Fruit fly (Drosophila melanogaster) whole organism, wandering third instar larva: ENCODE results near the gene Tnks.
A peak's percentile ranks its signal among the peaks of the same experiment; 100 is the strongest.

Experiments
- Abd-B ChIP-seq: fragments of >200 bp; optimal IDR thresholded peaks from 2 replicates; lab custom pipeline; 2017; ENCODE audit warnings: missing biosample characterization, missing genetic modification characterization
- CG32264 ChIP-seq: fragments of 200-800 bp; sonication (Bioruptor generic); optimal IDR thresholded peaks from 2 replicates; lab custom pipeline; 2016; ENCODE audit warnings: missing biosample characterization, missing genetic modification characterization
- CG9705 ChIP-seq: fragments of 200-800 bp; sonication (Bioruptor generic); optimal IDR thresholded peaks from 2 replicates; lab custom pipeline; 2018; ENCODE audit warnings: missing biosample characterization, mild to moderate bottlenecking, missing genetic modification characterization
- CrebA ChIP-seq: fragments of 200-800 bp; sonication (Bioruptor generic); optimal IDR thresholded peaks from 2 replicates; lab custom pipeline; 2016; ENCODE audit warnings: missing biosample characterization, mild to moderate bottlenecking, missing genetic modification characterization, borderline replicate concordance
- Dfd ChIP-seq: fragments of >200 bp; optimal IDR thresholded peaks from 2 replicates; lab custom pipeline; 2017; ENCODE audit warnings: missing biosample characterization, missing genetic modification characterization
- Dif ChIP-seq: fragments of 200-275, 200-300 bp; sonication (Bioruptor generic); optimal IDR thresholded peaks from 2 replicates; lab custom pipeline; 2018; ENCODE audit warnings: missing biosample characterization, missing genetic modification characterization; ENCODE audit not compliant: partially characterized antibody
- GATAd ChIP-seq: sonication (Bioruptor generic); optimal IDR thresholded peaks from 2 replicates; lab custom pipeline; 2016; ENCODE audit warnings: missing biosample characterization, missing genetic modification characterization
- HLH106 ChIP-seq: fragments of 200-800 bp; optimal IDR thresholded peaks from 3 replicates; lab custom pipeline; 2019; ENCODE audit warnings: missing biosample characterization, mild to moderate bottlenecking, missing genetic modification characterization, moderate library complexity
- Hnf4 ChIP-seq: fragments of 200-800 bp; sonication (Bioruptor generic); optimal IDR thresholded peaks from 2 replicates; lab custom pipeline; 2016; ENCODE audit warnings: missing biosample characterization, mild to moderate bottlenecking, missing genetic modification characterization
- Hr78 ChIP-seq: fragments of >200 bp; optimal IDR thresholded peaks from 2 replicates; lab custom pipeline; 2017; ENCODE audit warnings: missing biosample characterization, missing genetic modification characterization
- Hr83 ChIP-seq: fragments of 200-300 bp; sonication (Bioruptor generic); optimal IDR thresholded peaks from 2 replicates; lab custom pipeline; 2016; ENCODE audit warnings: missing biosample characterization, mild to moderate bottlenecking, missing genetic modification characterization, moderate library complexity; ENCODE audit not compliant: poor library complexity, severe bottlenecking
- Jra ChIP-seq: sonication (Bioruptor generic); optimal IDR thresholded peaks from 2 replicates; lab custom pipeline; 2016; ENCODE audit warnings: missing biosample characterization, missing genetic modification characterization
- Mio ChIP-seq: sonication (Bioruptor generic); optimal IDR thresholded peaks from 2 replicates; lab custom pipeline; 2016; ENCODE audit warnings: missing biosample characterization, missing genetic modification characterization
- Myc ChIP-seq: fragments of >200 bp; optimal IDR thresholded peaks from 2 replicates; lab custom pipeline; 2017
- N ChIP-seq: fragments of >200 bp; optimal IDR thresholded peaks from 2 replicates; lab custom pipeline; 2018; ENCODE audit warnings: missing biosample characterization, missing external identifiers, missing genetic modification characterization
- OdsH ChIP-seq: fragments of 200-800 bp; sonication (Bioruptor generic); optimal IDR thresholded peaks from 2 replicates; lab custom pipeline; 2016; ENCODE audit warnings: missing biosample characterization, mild to moderate bottlenecking, missing genetic modification characterization
- Rel ChIP-seq, 2 experiments: fragments of 200-800 bp; sonication (Bioruptor generic) in 1 of 2; optimal IDR thresholded peaks; 2 replicates in 1 of 2; 3 replicates in 1 of 2; lab custom pipeline; 2016 to 2019; ENCODE audit warnings: mild to moderate bottlenecking in 2 of 2, missing biosample characterization in 2 of 2, missing genetic modification characterization in 2 of 2, moderate library complexity in 1 of 2
- Sp1 ChIP-seq: fragments of 200-800 bp; sonication (Bioruptor generic); optimal IDR thresholded peaks from 3 replicates; lab custom pipeline; 2019; ENCODE audit warnings: missing biosample characterization, mild to moderate bottlenecking, missing genetic modification characterization, moderate library complexity
- Vsx2 ChIP-seq: fragments of 200-300, 225-300 bp; sonication (Bioruptor generic); optimal IDR thresholded peaks from 2 replicates; lab custom pipeline; 2018; ENCODE audit warnings: missing biosample characterization, missing genetic modification characterization; ENCODE audit not compliant: partially characterized antibody
- br ChIP-seq: fragments of 200-800 bp; sonication (Bioruptor generic); optimal IDR thresholded peaks from 2 replicates; lab custom pipeline; 2016; ENCODE audit warnings: missing biosample characterization, missing genetic modification characterization
- brk ChIP-seq: fragments of 200-800 bp; sonication (Bioruptor generic); optimal IDR thresholded peaks from 2 replicates; lab custom pipeline; 2016; ENCODE audit warnings: missing biosample characterization, mild to moderate bottlenecking, missing genetic modification characterization
- dl ChIP-seq, 2 experiments: fragments of 175-275, 200-275 bp in 1 of 2; fragments of 200-275 bp in 1 of 2; sonication (Bioruptor generic); optimal IDR thresholded peaks; lab custom pipeline; 2018; ENCODE audit warnings: mild to moderate bottlenecking in 2 of 2, missing biosample characterization in 2 of 2, missing genetic modification characterization in 2 of 2, moderate library complexity in 2 of 2; ENCODE audit not compliant: partially characterized antibody in 2 of 2, insufficient read depth in 1 of 2
- dmrt93B ChIP-seq: fragments of 200-800 bp; sonication (Bioruptor generic); optimal IDR thresholded peaks from 2 replicates; lab custom pipeline; 2018; ENCODE audit warnings: missing biosample characterization, mild to moderate bottlenecking, missing genetic modification characterization
- dsf ChIP-seq: sonication (Bioruptor generic); optimal IDR thresholded peaks from 2 replicates; lab custom pipeline; 2016; ENCODE audit warnings: missing biosample characterization, missing genetic modification characterization, borderline replicate concordance
- ey ChIP-seq: fragments of 200-800 bp; sonication (Bioruptor generic); optimal IDR thresholded peaks from 2 replicates; lab custom pipeline; 2016; ENCODE audit warnings: missing biosample characterization, missing genetic modification characterization
- foxo ChIP-seq, 2 experiments: fragments of 200-800 bp; sonication (Bioruptor generic); optimal IDR thresholded peaks; 2 replicates in 1 of 2; 3 replicates in 1 of 2; lab custom pipeline; 2016 to 2017; ENCODE audit warnings: missing biosample characterization in 2 of 2, missing genetic modification characterization in 2 of 2
- fru ChIP-seq: fragments of 200-800 bp; sonication (Bioruptor generic); optimal IDR thresholded peaks from 3 replicates; lab custom pipeline; 2016; ENCODE audit warnings: missing biosample characterization, mild to moderate bottlenecking, missing genetic modification characterization
- h ChIP-seq: fragments of 200-800 bp; sonication (Bioruptor generic); optimal IDR thresholded peaks from 3 replicates; lab custom pipeline; 2016; ENCODE audit warnings: missing biosample characterization, mild to moderate bottlenecking, missing genetic modification characterization
- jim ChIP-seq: fragments of 175-275, 200-325 bp; sonication (Bioruptor generic); optimal IDR thresholded peaks from 2 replicates; lab custom pipeline; 2016; ENCODE audit warnings: missing biosample characterization, mild to moderate bottlenecking, missing genetic modification characterization
- lola ChIP-seq: fragments of >200 bp; optimal IDR thresholded peaks from 2 replicates; lab custom pipeline; 2017; ENCODE audit warnings: missing biosample characterization, missing genetic modification characterization
- pan ChIP-seq: fragments of >200 bp; optimal IDR thresholded peaks from 2 replicates; lab custom pipeline; 2017
- psq ChIP-seq: fragments of 200-800 bp; sonication (Bioruptor generic); optimal IDR thresholded peaks from 3 replicates; lab custom pipeline; 2017; ENCODE audit warnings: missing biosample characterization, mild to moderate bottlenecking, missing genetic modification characterization, moderate library complexity
- rgr ChIP-seq: fragments of 200-800 bp; sonication (Bioruptor generic); optimal IDR thresholded peaks from 3 replicates; lab custom pipeline; 2016; ENCODE audit warnings: missing biosample characterization, mild to moderate bottlenecking, missing genetic modification characterization
- sage ChIP-seq: fragments of 200-800 bp; sonication (Bioruptor generic); optimal IDR thresholded peaks from 2 replicates; lab custom pipeline; 2016; ENCODE audit warnings: missing biosample characterization, mild to moderate bottlenecking, missing genetic modification characterization
- sv ChIP-seq: fragments of 200-800 bp; sonication (Bioruptor generic); optimal IDR thresholded peaks from 3 replicates; lab custom pipeline; 2016; ENCODE audit warnings: missing biosample characterization, missing genetic modification characterization
- tai ChIP-seq: sonication (Bioruptor generic); optimal IDR thresholded peaks from 2 replicates; lab custom pipeline; 2016; ENCODE audit warnings: missing biosample characterization, missing genetic modification characterization
- usp ChIP-seq: fragments of >200 bp; optimal IDR thresholded peaks from 2 replicates; lab custom pipeline; 2017; ENCODE audit warnings: missing biosample characterization, missing genetic modification characterization
- woc ChIP-seq: sonication (Bioruptor generic); optimal IDR thresholded peaks from 2 replicates; lab custom pipeline; 2016; ENCODE audit warnings: missing biosample characterization, mild to moderate bottlenecking, missing genetic modification characterization

Tnks gene

DNA sequence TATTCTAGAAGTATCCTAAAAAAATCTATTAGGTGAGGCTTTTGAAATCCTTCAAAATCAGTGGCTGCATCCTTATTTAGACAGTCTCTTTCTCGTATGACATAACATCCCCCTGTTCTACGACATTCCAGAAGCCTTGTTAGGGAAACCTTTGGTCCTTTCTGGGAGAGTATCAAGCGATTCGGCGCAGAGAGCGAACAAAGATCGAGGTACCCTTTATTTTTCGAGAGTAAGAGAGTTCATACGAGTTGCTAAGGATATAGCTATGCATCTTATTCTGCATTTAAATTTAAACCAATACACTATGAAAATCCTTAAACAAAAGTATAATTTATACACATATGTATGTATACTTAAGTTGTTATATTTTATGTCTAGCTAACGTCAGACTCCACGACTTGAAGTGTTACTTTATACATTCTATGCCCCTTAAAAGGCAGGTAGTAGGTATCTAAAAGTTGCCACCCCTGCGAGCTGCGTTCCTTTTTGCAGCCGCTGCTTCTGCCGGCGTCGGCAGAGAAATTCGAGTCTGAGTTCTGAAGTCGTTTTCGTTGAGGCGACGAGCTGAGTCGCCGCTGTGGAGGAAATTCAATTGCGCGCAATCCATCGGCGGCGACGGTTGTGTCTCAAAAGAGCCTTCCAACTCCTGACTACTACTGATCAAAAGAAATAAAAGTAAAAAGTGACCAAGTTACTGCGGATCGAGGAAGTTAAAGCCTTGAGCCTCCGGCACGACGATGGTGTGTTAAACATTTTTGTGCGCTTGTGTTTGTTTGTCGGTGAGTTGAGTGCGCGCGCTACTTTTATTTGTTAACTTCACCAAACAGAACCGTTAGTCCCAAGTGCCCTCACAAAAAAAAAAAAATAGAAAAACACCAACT is 23.6 kb downstream of the Tnks start, which contains the start of gene jigr1:
Gene jigr1 (plus strand): TSS at position 550 of the 881 bp plus-strand sequence.
- TF ChIP-seq Sp1 (GFP tag; lab: Kevin White, UChicago) (peak; percentile 78), CG32264 (GFP tag; lab: Kevin White, UChicago) (peak; percentile 12), dmrt93B (GFP tag; lab: Kevin White, UChicago) (peak; percentile 51), sage (GFP tag; lab: Kevin White, UChicago) (peak; percentile 68), GATAd (no peak), lola (GFP tag; lab: Kevin White, UChicago) (no peak), OdsH (GFP tag; lab: Kevin White, UChicago) (peak; percentile 79), Mio (GFP tag; lab: Kevin White, UChicago) (no peak), Abd-B (no peak), foxo (GFP tag; optimal IDR thresholded peaks at IDR 0.05; lab: Kevin White, UChicago) (peak in 1 of 2 experiments; percentile 80), CG9705 (GFP tag; lab: Kevin White, UChicago) (peak; percentile 43), pan (peak; percentile 61), psq (GFP tag; lab: Kevin White, UChicago) (peak; percentile 60), Myc (no peak), Hr83 (GFP tag; lab: Kevin White, UChicago) (peak; percentile 20), rgr (GFP tag; lab: Kevin White, UChicago) (peak; percentile 61), CrebA (GFP tag; lab: Kevin White, UChicago) (no peak), Hr78 (GFP tag; lab: Kevin White, UChicago) (no peak), br (peak; percentile 68), tai (GFP tag; lab: Kevin White, UChicago) (no peak), Dif (peak; percentile 64), fru (GFP tag; lab: Kevin White, UChicago) (peak; percentile 77), h (GFP tag; lab: Kevin White, UChicago) (peak; percentile 83), usp (no peak), jim (no peak), N (GFP tag; lab: Kevin White, UChicago) (no peak), Jra (no peak), woc (GFP tag; lab: Kevin White, UChicago) (peak; percentile 93), ey (peak; percentile 71), Vsx2 (no peak), dl (GFP tag; optimal IDR thresholded peaks at IDR 0.05; lab: Kevin White, UChicago; ENCODE audit: insufficient read depth in 1 of 2, partially characterized antibody in 2 of 2) (no peak), Dfd (no peak), dsf (GFP tag; lab: Kevin White, UChicago) (no peak), brk (peak; percentile 52), HLH106 (tag; lab: Kevin White, UChicago) (peak; percentile 67), sv (GFP tag; lab: Kevin White, UChicago) (peak; percentile 8), Rel (GFP tag; optimal IDR thresholded peaks at IDR 0.05; lab: Kevin White, UChicago) (peak; percentile 26), Rel (tag; optimal IDR thresholded peaks at IDR 0.05; lab: Kevin White, UChicago) (peak; percentile 21), Hnf4 (peak; percentile 24)
- TF ChIP-seq, all 38 proteins: peak for 22

DNA sequence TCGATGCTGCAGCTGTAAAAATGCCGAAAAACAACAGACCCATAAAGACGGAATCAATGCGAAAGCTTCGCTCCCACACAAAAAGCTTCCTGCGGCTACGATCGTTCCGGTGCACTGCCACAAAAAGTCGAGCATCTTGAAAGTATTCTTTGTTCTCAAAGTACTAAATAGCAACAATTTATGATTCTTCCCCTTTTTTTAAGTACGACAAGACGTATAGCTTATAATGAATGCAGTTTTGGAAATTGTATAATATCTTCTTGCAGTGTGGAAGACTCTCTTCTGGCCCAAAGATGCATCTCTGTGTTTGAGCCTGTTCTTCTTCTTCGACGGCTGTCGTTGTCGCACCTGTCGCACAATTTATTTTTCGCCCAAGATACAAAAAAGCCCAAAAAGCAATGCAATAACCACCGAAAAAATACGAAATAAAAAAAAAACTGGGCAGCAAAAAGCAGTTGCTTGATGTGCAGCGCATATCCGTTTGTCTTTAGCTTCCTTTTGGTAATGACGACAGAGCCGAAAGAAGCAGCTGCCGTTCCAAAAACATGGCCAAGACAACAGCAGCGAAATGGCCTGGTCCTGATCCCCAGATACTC is 27.1 kb downstream of the Tnks start:
- TF ChIP-seq Hr83 (GFP tag; lab: Kevin White, UChicago) (no peak), pan (no peak), jim (no peak), fru (GFP tag; lab: Kevin White, UChicago) (peak; percentile 90), sv (GFP tag; lab: Kevin White, UChicago) (no peak), foxo (GFP tag; optimal IDR thresholded peaks at IDR 0.05; lab: Kevin White, UChicago) (peak in 1 of 2 experiments; percentile 87), dmrt93B (GFP tag; lab: Kevin White, UChicago) (peak; percentile 67), Abd-B (no peak), CG32264 (GFP tag; lab: Kevin White, UChicago) (peak; percentile 70), Rel (GFP tag; optimal IDR thresholded peaks at IDR 0.05; lab: Kevin White, UChicago) (peak; percentile 57), Rel (tag; optimal IDR thresholded peaks at IDR 0.05; lab: Kevin White, UChicago) (peak; percentile 61), ey (peak; percentile 89), Hnf4 (peak; percentile 84), CG9705 (GFP tag; lab: Kevin White, UChicago) (peak; percentile 67), Mio (GFP tag; lab: Kevin White, UChicago) (no peak), Sp1 (GFP tag; lab: Kevin White, UChicago) (peak; percentile 86), br (peak; percentile 86), woc (GFP tag; lab: Kevin White, UChicago) (peak; percentile 78), tai (GFP tag; lab: Kevin White, UChicago) (no peak), CrebA (GFP tag; lab: Kevin White, UChicago) (no peak), Dif (no peak), OdsH (GFP tag; lab: Kevin White, UChicago) (peak; percentile 87), h (GFP tag; lab: Kevin White, UChicago) (peak; percentile 88), Jra (no peak), Myc (no peak), psq (GFP tag; lab: Kevin White, UChicago) (peak; percentile 75), rgr (GFP tag; lab: Kevin White, UChicago) (peak; percentile 87), Hr78 (GFP tag; lab: Kevin White, UChicago) (no peak), N (GFP tag; lab: Kevin White, UChicago) (no peak), usp (no peak), dsf (GFP tag; lab: Kevin White, UChicago) (no peak), dl (GFP tag; optimal IDR thresholded peaks at IDR 0.05; lab: Kevin White, UChicago; ENCODE audit: insufficient read depth in 1 of 2, partially characterized antibody in 2 of 2) (no peak), HLH106 (tag; lab: Kevin White, UChicago) (peak; percentile 89), Dfd (no peak), brk (peak; percentile 57), lola (GFP tag; lab: Kevin White, UChicago) (no peak), sage (GFP tag; lab: Kevin White, UChicago) (peak; percentile 72), Vsx2 (no peak)
